Worm (Caenorhabditis elegans): Measurements from ENCODE around the gene str-161.

Gene str-161

ce11 chrIV:4880634-4881033, 23.2 kb downstream of the str-161 start (continued):
- peak; percentile 79; the same call in 1 of the 2 replicates for TF ChIP-seq Y56A3A.18 (GFP tag; IDR thresholded peaks at IDR 0.05)
- no peak; the same call in 1 of the 2 replicates for TF ChIP-seq B0336.3 (GFP tag; IDR thresholded peaks at IDR 0.05)
- TF ChIP-seq Y53F4B.3 (GFP tag; IDR thresholded peaks at IDR 0.05), result no peak
- no peak for TF ChIP-seq dpl-1 (GFP tag; optimal IDR thresholded peaks at IDR 0.05)
- TF ChIP-seq B0035.1 (tag; optimal IDR thresholded peaks at IDR 0.05), result no peak
- no peak for TF ChIP-seq zfh-2 (GFP tag; conservative IDR thresholded peaks at IDR 0.05)
- TF ChIP-seq atf-7 (tag; optimal IDR thresholded peaks at IDR 0.05), result no peak
- TF ChIP-seq gei-17 (GFP tag; optimal IDR thresholded peaks at IDR 0.05), result no peak
- no peak for TF ChIP-seq cebp-2 (GFP tag; IDR thresholded peaks at IDR 0.05)
- peak; percentile 96 for TF ChIP-seq attf-6 (GFP tag; IDR thresholded peaks at IDR 0.05)
- peak; percentile 78 for TF ChIP-seq Y53G8AR.9 (GFP tag; conservative IDR thresholded peaks at IDR 0.05)
- peak; percentile 81 for TF ChIP-seq tbp1 (GFP tag; optimal IDR thresholded peaks at IDR 0.05)
- peak; percentile 16 for TF ChIP-seq tlf-1 (GFP tag; optimal IDR thresholded peaks at IDR 0.05)
- TF ChIP-seq bed-1 (GFP tag; IDR thresholded peaks at IDR 0.05), result no peak
- peak; percentile 46 for TF ChIP-seq ztf-18 (tag; optimal IDR thresholded peaks at IDR 0.05)
- peak; percentile 73 for TF ChIP-seq lin-54 (GFP tag; optimal IDR thresholded peaks at IDR 0.05)
- TF ChIP-seq mel-28 (tag; optimal IDR thresholded peaks at IDR 0.05; ENCODE audit: borderline replicate concordance), result no peak
- peak; percentile 77 for TF ChIP-seq lir-1 (GFP tag; conservative IDR thresholded peaks at IDR 0.05)
- peak; percentile 97 for TF ChIP-seq snpc-1.3 (tag; optimal IDR thresholded peaks at IDR 0.05; ENCODE audit: insufficient read depth)
- no peak for TF ChIP-seq aptf-2 (GFP tag; conservative IDR thresholded peaks at IDR 0.05)
- peak; percentile 65 for TF ChIP-seq F33H1.4 (GFP tag; IDR thresholded peaks at IDR 0.05)
- no peak for TF ChIP-seq F52B5.7 (tag; optimal IDR thresholded peaks at IDR 0.05)
- TF ChIP-seq madf-8 (GFP tag; conservative IDR thresholded peaks at IDR 0.05), result peak; percentile 46
- TF ChIP-seq nfya-1 (tag; optimal IDR thresholded peaks at IDR 0.05; ENCODE audit: borderline replicate concordance, insufficient read depth), result no peak
- peak; percentile 24 for TF ChIP-seq B0261.1 (tag; optimal IDR thresholded peaks at IDR 0.05)
- TF ChIP-seq lin-40 (tag; optimal IDR thresholded peaks at IDR 0.05), result no peak
- TF ChIP-seq ceh-91 (GFP tag; IDR thresholded peaks at IDR 0.05), result 0 out of 2 replicates have a peak, but pooled peaks have one; percentile 16
- no peak for TF ChIP-seq let-607 (tag; optimal IDR thresholded peaks at IDR 0.05)
- TF ChIP-seq F37B4.10 (GFP tag; IDR thresholded peaks at IDR 0.05), result no peak
- TF ChIP-seq F57A8.1 (GFP tag; optimal IDR thresholded peaks at IDR 0.05), result no peak
- peak; percentile 14 for TF ChIP-seq xnd-1 (tag; optimal IDR thresholded peaks at IDR 0.05)
- TF ChIP-seq pbrm-1 (GFP tag; IDR thresholded peaks at IDR 0.05), result peak; percentile 97
- TF ChIP-seq Y79H2A.3 (GFP tag; conservative IDR thresholded peaks at IDR 0.05), result no peak
- TF ChIP-seq lsy-27 (tag; optimal IDR thresholded peaks at IDR 0.05; ENCODE audit: borderline replicate concordance, insufficient read depth), result peak; percentile 77
- TF ChIP-seq mxl-1 (tag; optimal IDR thresholded peaks at IDR 0.05), result peak; percentile 13
- no peak for TF ChIP-seq akir-1 (GFP tag; optimal IDR thresholded peaks at IDR 0.05)
- no peak for TF ChIP-seq attf-5 (GFP tag; optimal IDR thresholded peaks at IDR 0.05)
- peak; percentile 98 for TF ChIP-seq snpc-1.1 (tag; optimal IDR thresholded peaks at IDR 0.05; ENCODE audit: insufficient read depth)
- TF ChIP-seq fkh-3 (tag; optimal IDR thresholded peaks at IDR 0.05), result no peak
- peak; percentile 95 for TF ChIP-seq hmg-1.2 (GFP tag; IDR thresholded peaks at IDR 0.05)
- 0 out of 2 replicates have a peak, but pooled peaks have one; percentile 26 for TF ChIP-seq egrh-3 (GFP tag; IDR thresholded peaks at IDR 0.05)
- TF ChIP-seq snpc-3.4 (tag; optimal IDR thresholded peaks at IDR 0.05), result peak; percentile 97
- peak; percentile 88 for TF ChIP-seq madf-6 (GFP tag; IDR thresholded peaks at IDR 0.05)

All from whole organism, young adult.